Worm (Caenorhabditis elegans): ENCODE measurements around the gene F53E10.5.

Gene F53E10.5

ce11 chrV:2592173-2592676, 6.5 kb downstream of the F53E10.5 start, which contains the start of gene irg-3:
Gene irg-3, plus strand, starts transcription at chrV:2592591.
- TF ChIP-seq sdz-12 (GFP tag; optimal IDR thresholded peaks at IDR 0.05) (no peak), lin-1 (GFP tag; IDR thresholded peaks at IDR 0.05) (no peak), aha-1 (tag) (peak; percentile 52), hlh-11 (tag; optimal IDR thresholded peaks at IDR 0.05) (peak; percentile 10), nhr-28 (tag; optimal IDR thresholded peaks at IDR 0.05) (peak; percentile 45), dmd-6 (GFP tag; IDR thresholded peaks at IDR 0.05) (peak; percentile 65)

- TF ChIP-seq nhr-28 (tag; optimal IDR thresholded peaks at IDR 0.05), result no peak
- TF ChIP-seq madf-9 (GFP tag; conservative IDR thresholded peaks at IDR 0.05), result no peak
- TF ChIP-seq aha-1 (tag), result peak; percentile 39
- no peak for TF ChIP-seq spr-1 (tag; optimal IDR thresholded peaks at IDR 0.05)
Measured at ce11 chrV:2589834-2590233, 8.9 kb downstream of the F53E10.5 start.

DNA sequence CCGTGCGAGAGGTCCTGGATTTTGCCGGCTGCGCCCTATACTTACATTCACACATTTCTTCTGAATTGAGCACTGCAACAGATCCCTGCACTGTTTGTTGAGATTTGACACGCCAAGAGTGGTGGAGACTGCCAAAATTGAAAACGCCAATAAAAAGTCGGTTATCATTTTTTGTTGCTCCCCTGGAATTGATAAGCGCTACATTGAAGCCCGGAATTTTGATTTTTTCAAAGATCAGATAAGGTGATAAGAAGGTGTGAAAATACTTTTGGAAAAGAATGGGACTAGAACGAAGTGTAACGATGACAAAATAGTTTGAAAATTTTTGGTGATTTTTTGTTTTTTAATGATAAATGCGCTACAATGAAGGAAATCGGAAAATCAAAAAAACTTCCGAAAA, 13.0 kb downstream of the F53E10.5 start, which contains the start of gene C29G2.6:
C29G2.6 (minus strand) TSS at position 182 of the 400 bp plus-strand sequence.
- peak; percentile 33 for TF ChIP-seq dve-1 (tag; optimal IDR thresholded peaks at IDR 0.05; ENCODE audit: insufficient read depth)
- TF ChIP-seq pqm-1 (tag; optimal IDR thresholded peaks at IDR 0.05), result peak; percentile 3
- TF ChIP-seq madf-9 (GFP tag; conservative IDR thresholded peaks at IDR 0.05), result no peak
- TF ChIP-seq dmd-6 (GFP tag; IDR thresholded peaks at IDR 0.05), result peak; percentile 43
- no peak for TF ChIP-seq aly-2 (tag; optimal IDR thresholded peaks at IDR 0.05)
- no peak for TF ChIP-seq daf-16 (GFP tag; optimal IDR thresholded peaks at IDR 0.05)
- peak; percentile 42 for TF ChIP-seq daf-16 (tag; optimal IDR thresholded peaks at IDR 0.05)

- TF ChIP-seq fos-1 (tag; optimal IDR thresholded peaks at IDR 0.05) (no peak), nhr-6 (tag; optimal IDR thresholded peaks at IDR 0.05) (no peak)
Measured at ce11 chrV:2580598-2580997, 18.1 kb downstream of the F53E10.5 start, which contains the start of gene C29G2.3. Gene C29G2.3, plus strand, starts transcription at chrV:2580898.

- no peak for TF ChIP-seq nhr-48 (tag; optimal IDR thresholded peaks at IDR 0.05)
- TF ChIP-seq lin-39 (tag; optimal IDR thresholded peaks at IDR 0.05), result no peak
- no peak for TF ChIP-seq nhr-25 (tag; optimal IDR thresholded peaks at IDR 0.05; ENCODE audit: borderline replicate concordance, insufficient read depth)
- TF ChIP-seq unc-39 (tag; optimal IDR thresholded peaks at IDR 0.05), result no peak
- TF ChIP-seq ceh-32 (tag; optimal IDR thresholded peaks at IDR 0.05; ENCODE audit: poor library complexity), result no peak
- TF ChIP-seq Y48G9A.11 (GFP tag; IDR thresholded peaks at IDR 0.05), result no peak
Measured at ce11 chrV:2577603-2578002, 21.1 kb downstream of the F53E10.5 start, which contains the start of gene srt-4. Gene srt-4, plus strand, starts transcription at chrV:2577903.

ce11 chrV:2575716-2576115, 23.0 kb downstream of the F53E10.5 start:
- no peak for TF ChIP-seq nhr-77 (tag; optimal IDR thresholded peaks at IDR 0.05)
- TF ChIP-seq mep-1 (tag; optimal IDR thresholded peaks at IDR 0.05), result no peak
- TF ChIP-seq Y105C5A.15 (GFP tag; IDR thresholded peaks at IDR 0.05), result 0 out of 2 replicates have a peak, but pooled peaks have one; percentile 40
- TF ChIP-seq aly-2 (tag; optimal IDR thresholded peaks at IDR 0.05), result no peak
- TF ChIP-seq T20F7.1 (GFP tag; optimal IDR thresholded peaks at IDR 0.05), result no peak
- no peak for TF ChIP-seq ceh-44 (GFP tag; IDR thresholded peaks at IDR 0.05)
- TF ChIP-seq madf-5 (GFP tag; IDR thresholded peaks at IDR 0.05), result 0 out of 4 replicates have a peak, but pooled peaks of 1 of the 2 experiments have one; percentile 5
- TF ChIP-seq ceh-20 (GFP tag; IDR thresholded peaks at IDR 0.05), result no peak
- TF ChIP-seq ctbp-1 (GFP tag; IDR thresholded peaks at IDR 0.05), result no peak
- no peak for TF ChIP-seq zfp-3 (GFP tag; conservative IDR thresholded peaks at IDR 0.05)
- peak; percentile 73 for TF ChIP-seq set-16 (GFP tag; IDR thresholded peaks at IDR 0.05)
- TF ChIP-seq dmd-8 (GFP tag; IDR thresholded peaks at IDR 0.05), result no peak
- no peak for TF ChIP-seq spr-3 (GFP tag; optimal IDR thresholded peaks at IDR 0.05)

All from whole organism, L4 larva.